Worm (Caenorhabditis elegans): ENCODE results near the gene D2089.3.

Gene D2089.3

DNA sequence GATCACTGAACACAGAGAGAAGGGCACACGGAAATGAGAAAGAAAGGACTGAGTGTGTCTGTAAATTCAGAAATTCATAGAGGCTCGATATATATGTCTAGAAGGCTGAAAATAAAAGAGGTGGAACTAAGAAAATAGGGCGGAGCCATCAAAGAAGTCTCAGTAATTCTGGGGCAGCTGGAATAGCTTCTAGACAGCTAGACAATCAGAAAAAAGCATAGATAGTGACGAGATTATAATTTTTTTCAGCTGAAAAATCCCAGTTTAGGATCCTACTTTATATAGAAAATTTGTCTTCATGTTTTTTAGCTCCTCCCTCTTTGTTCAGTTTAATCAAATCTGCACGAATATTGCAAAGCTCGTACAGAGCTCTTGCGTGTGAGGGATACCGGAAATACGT is at the start of gene D2089.3:
D2089.3 (minus strand) TSS at position 101 of the 400 bp plus-strand sequence.
- TF ChIP-seq nhr-20 (tag; optimal IDR thresholded peaks at IDR 0.05) (no peak), lin-14 (GFP tag; optimal IDR thresholded peaks at IDR 0.05) (no peak), C04F5.9 (tag; optimal IDR thresholded peaks at IDR 0.05) (no peak), tlp-1 (tag; optimal IDR thresholded peaks at IDR 0.05) (no peak), sox-4 (tag; optimal IDR thresholded peaks at IDR 0.05) (no peak), hpl-2 (GFP tag; optimal IDR thresholded peaks at IDR 0.05) (no peak), zip-4 (GFP tag; optimal IDR thresholded peaks at IDR 0.05) (no peak), ceh-82 (tag; optimal IDR thresholded peaks at IDR 0.05) (no peak), dsc-1 (tag; optimal IDR thresholded peaks at IDR 0.05) (no peak), lin-15B (tag; optimal IDR thresholded peaks at IDR 0.05) (no peak), efl-3 (GFP tag; optimal IDR thresholded peaks at IDR 0.05) (no peak), unc-130 (tag; optimal IDR thresholded peaks at IDR 0.05) (no peak), ets-5 (GFP tag; IDR thresholded peaks at IDR 0.05) (no peak), jun-1 (tag; optimal IDR thresholded peaks at IDR 0.05) (no peak), nhr-237 (tag; optimal IDR thresholded peaks at IDR 0.05) (no peak), ceh-88 (GFP tag; IDR thresholded peaks at IDR 0.05) (no peak), ces-1 (GFP tag; optimal IDR thresholded peaks at IDR 0.05) (no peak)

- TF ChIP-seq ztf-11 (tag; optimal IDR thresholded peaks at IDR 0.05) (peak in 1 of 2 experiments; percentile 45), ztf-4 (tag; optimal IDR thresholded peaks at IDR 0.05) (no peak), alr-1 (tag; optimal IDR thresholded peaks at IDR 0.05; ENCODE audit: borderline replicate concordance) (no peak), mef-2 (tag; optimal IDR thresholded peaks at IDR 0.05) (no peak), blmp-1 (tag; optimal IDR thresholded peaks at IDR 0.05) (peak; percentile 35), lsy-2 (tag; optimal IDR thresholded peaks at IDR 0.05) (peak; percentile 23 to 63), nhr-237 (tag; optimal IDR thresholded peaks at IDR 0.05) (no peak), lir-3 (tag; optimal IDR thresholded peaks at IDR 0.05; ENCODE audit: poor library complexity) (peak; percentile 69), nhr-71 (tag; optimal IDR thresholded peaks at IDR 0.05) (peak; percentile 62), snu-23 (GFP tag; optimal IDR thresholded peaks at IDR 0.05) (no peak), irx-1 (tag; optimal IDR thresholded peaks at IDR 0.05) (peak; percentile 65), lin-39 (tag; optimal IDR thresholded peaks at IDR 0.05) (no peak), fos-1 (tag; optimal IDR thresholded peaks at IDR 0.05) (no peak), unc-130 (tag; optimal IDR thresholded peaks at IDR 0.05) (no peak), lin-15B (tag; optimal IDR thresholded peaks at IDR 0.05) (peak; percentile 35), C04F5.9 (tag; optimal IDR thresholded peaks at IDR 0.05) (no peak), sptf-1 (tag; optimal IDR thresholded peaks at IDR 0.05) (no peak), unc-30 (tag; optimal IDR thresholded peaks at IDR 0.05) (no peak), ceh-8 (GFP tag; optimal IDR thresholded peaks at IDR 0.05) (no peak), ceh-63 (GFP tag; optimal IDR thresholded peaks at IDR 0.05) (no peak), lin-14 (GFP tag; optimal IDR thresholded peaks at IDR 0.05) (peak; percentile 9), hlh-17 (GFP tag; optimal IDR thresholded peaks at IDR 0.05; ENCODE audit: borderline replicate concordance) (no peak), unc-86 (tag; optimal IDR thresholded peaks at IDR 0.05) (no peak), fkh-10 (GFP tag; optimal IDR thresholded peaks at IDR 0.05) (no peak), mdl-1 (tag; optimal IDR thresholded peaks at IDR 0.05) (no peak), dsc-1 (tag; optimal IDR thresholded peaks at IDR 0.05) (peak; percentile 7), efl-3 (GFP tag; optimal IDR thresholded peaks at IDR 0.05) (no peak), ceh-90 (tag; optimal IDR thresholded peaks at IDR 0.05) (peak; percentile 70), ama-1 (optimal IDR thresholded peaks at IDR 0.05) (no peak), tbx-2 (tag; optimal IDR thresholded peaks at IDR 0.05) (peak; percentile 51), tlp-1 (tag; optimal IDR thresholded peaks at IDR 0.05) (no peak), zip-4 (GFP tag; optimal IDR thresholded peaks at IDR 0.05) (no peak), hlh-4 (tag; optimal IDR thresholded peaks at IDR 0.05) (no peak), nhr-19 (GFP tag; conservative IDR thresholded peaks at IDR 0.05) (0 out of 2 replicates have a peak, but pooled peaks have one; percentile 5), mab-9 (GFP tag; IDR thresholded peaks at IDR 0.05) (no peak), vab-15 (tag; optimal IDR thresholded peaks at IDR 0.05) (no peak), sup-37 (GFP tag; optimal IDR thresholded peaks at IDR 0.05) (no peak), snpc-4 (tag; optimal IDR thresholded peaks at IDR 0.05) (no peak), nhr-47 (tag; optimal IDR thresholded peaks at IDR 0.05) (no peak), unc-62 (GFP tag; optimal IDR thresholded peaks at IDR 0.05) (no peak), ces-1 (GFP tag; optimal IDR thresholded peaks at IDR 0.05) (no peak), zag-1 (tag; optimal IDR thresholded peaks at IDR 0.05) (no peak), aha-1 (tag; optimal IDR thresholded peaks at IDR 0.05) (no peak)
Measured at ce11 chrII:10714262-10714933, 49.5 kb upstream of the D2089.3 start, which contains the start of the genes dph-2 and C09G5.7. TSS of gene dph-2 (minus strand) at chrII:10714297. TSS of gene C09G5.7 (plus strand) at chrII:10714883.
